Worm (Caenorhabditis elegans): Measurements from ENCODE around the gene cpf-1.

The cpf-1 gene

DNA sequence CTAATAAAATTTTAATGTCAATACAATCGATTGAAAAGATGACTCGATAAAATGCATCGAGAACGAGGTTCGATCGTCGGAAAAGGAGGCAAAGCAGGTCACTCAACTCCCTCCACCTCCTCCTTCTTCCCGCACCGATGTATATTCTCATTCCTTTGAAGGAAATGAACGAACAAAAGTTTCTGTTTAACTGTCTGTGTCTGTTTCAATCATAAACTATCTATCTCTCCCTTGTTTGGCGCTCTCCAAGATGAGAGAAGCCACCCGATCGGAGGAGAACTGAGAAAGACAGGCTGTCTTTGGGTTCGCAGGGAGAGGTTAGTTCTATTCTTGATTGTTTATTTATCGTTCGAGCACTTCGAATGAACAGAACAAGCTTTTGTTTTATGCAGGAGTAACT lies 38.9 kb upstream of the cpf-1 start, which contains the start of gene D2085.7:
Gene D2085.7, plus strand, starts transcription at position 251 of the 400 bp plus-strand sequence.
- TF ChIP-seq crh-2 (tag; optimal IDR thresholded peaks at IDR 0.05) (no peak), R02D3.7 (tag; optimal IDR thresholded peaks at IDR 0.05) (no peak), nhr-129 (tag; optimal IDR thresholded peaks at IDR 0.05) (no peak), fos-1 (tag; optimal IDR thresholded peaks at IDR 0.05) (peak; percentile 63), lin-39 (tag; optimal IDR thresholded peaks at IDR 0.05) (no peak), nhr-21 (tag; optimal IDR thresholded peaks at IDR 0.05) (no peak)

DNA sequence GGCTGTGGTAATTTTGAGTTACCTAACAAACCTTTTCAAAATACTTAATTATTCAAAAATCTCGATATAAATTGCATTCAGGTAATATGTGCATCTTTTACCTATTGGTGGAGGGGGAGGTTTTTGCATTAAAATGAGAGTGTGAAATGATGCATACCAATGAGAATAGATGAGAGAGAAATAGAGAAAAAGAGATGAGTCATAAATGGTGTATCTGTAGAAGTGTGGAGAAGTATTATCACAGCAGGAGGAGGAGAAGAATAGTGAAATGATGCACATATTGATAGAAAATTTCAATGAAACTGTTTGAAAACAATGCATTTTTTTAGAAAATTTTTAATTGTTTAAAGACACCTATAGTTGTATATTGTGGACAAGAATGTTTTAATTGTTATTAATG lies 38.3 kb upstream of the cpf-1 start:
- TF ChIP-seq skn-1 (tag; optimal IDR thresholded peaks at IDR 0.05) (no peak), fos-1 (tag; optimal IDR thresholded peaks at IDR 0.05) (peak; percentile 84), C34F6.9 (tag; optimal IDR thresholded peaks at IDR 0.05) (peak; percentile 5), unc-62 (GFP tag; optimal IDR thresholded peaks at IDR 0.05) (no peak), crh-2 (tag; optimal IDR thresholded peaks at IDR 0.05) (peak; percentile 24)

DNA sequence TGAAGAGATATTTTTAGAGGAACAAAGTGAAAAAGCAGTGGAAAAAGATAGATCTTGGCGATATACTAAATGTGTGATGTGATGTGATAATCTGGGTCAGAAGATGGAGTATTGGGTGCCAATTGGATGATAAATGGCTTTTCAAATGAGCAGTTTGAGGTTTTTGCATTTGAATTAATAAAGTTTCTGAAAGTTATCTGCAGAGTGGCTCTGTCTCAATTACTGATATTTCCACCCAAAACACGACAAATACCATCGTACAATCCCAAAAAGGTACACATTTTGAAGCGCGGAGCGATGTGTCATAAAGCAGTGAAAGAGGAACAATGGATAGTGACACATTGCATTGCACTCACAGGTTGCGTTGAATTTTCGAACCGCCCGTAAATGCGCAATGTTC lies 37.3 kb upstream of the cpf-1 start:
- TF ChIP-seq lin-11 (tag; optimal IDR thresholded peaks at IDR 0.05) (no peak), unc-55 (GFP tag; optimal IDR thresholded peaks at IDR 0.05) (no peak), nhr-12 (tag; optimal IDR thresholded peaks at IDR 0.05) (no peak), gmeb-1 (tag; optimal IDR thresholded peaks at IDR 0.05) (no peak)

DNA sequence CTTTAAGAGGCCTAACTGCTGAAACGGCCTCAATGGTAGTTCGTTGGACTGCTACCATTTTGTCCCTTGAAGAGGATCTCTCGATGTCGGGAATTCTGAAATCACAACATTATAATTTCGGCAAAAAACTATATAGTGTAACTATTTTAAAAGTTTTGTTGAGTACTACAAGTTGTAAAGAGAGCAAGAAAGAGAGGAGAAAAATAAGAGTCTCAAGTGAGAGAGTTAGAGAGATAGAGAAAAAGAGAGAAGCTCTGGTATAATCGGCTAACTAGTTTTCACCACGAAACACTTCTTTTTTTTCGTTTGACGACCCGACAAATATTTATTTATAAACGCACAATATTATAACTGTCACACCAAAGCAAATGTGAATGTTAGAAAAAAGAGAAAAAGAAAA lies 35.4 kb upstream of the cpf-1 start, which contains the start of gene vab-9:
Gene vab-9, minus strand, starts transcription at position 101 of the 400 bp plus-strand sequence.
- TF ChIP-seq ama-1 (optimal IDR thresholded peaks at IDR 0.05) (no peak), aly-2 (tag; optimal IDR thresholded peaks at IDR 0.05) (no peak), nhr-6 (tag; optimal IDR thresholded peaks at IDR 0.05) (no peak), ceh-82 (tag; optimal IDR thresholded peaks at IDR 0.05) (no peak), unc-62 (GFP tag; optimal IDR thresholded peaks at IDR 0.05) (no peak), nhr-12 (tag; optimal IDR thresholded peaks at IDR 0.05) (no peak), ceh-16 (tag; optimal IDR thresholded peaks at IDR 0.05) (no peak), ztf-1 (GFP tag; conservative IDR thresholded peaks at IDR 0.05) (no peak), elt-1 (tag; optimal IDR thresholded peaks at IDR 0.05) (no peak), sem-4 (tag; optimal IDR thresholded peaks at IDR 0.05) (no peak), nhr-23 (tag; optimal IDR thresholded peaks at IDR 0.05) (no peak)

DNA sequence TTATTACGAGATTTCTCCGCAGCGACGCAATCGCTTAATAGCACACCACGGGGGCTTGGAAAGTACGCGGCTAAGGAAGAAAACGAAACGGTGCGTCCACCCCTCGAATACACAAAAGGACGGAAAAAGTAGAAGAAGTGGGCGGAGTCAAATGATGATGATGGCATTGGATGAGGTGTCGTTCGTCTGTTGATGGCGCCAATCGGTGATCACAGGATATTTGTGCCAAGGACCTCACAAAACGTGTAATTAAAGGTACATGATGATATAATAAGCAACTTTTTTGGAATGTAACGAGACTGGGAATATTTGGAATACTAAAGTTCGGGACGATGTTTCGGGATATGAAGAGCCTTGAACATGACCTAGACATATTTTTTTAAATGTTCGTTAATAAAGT lies 32.1 kb upstream of the cpf-1 start, which contains the start of gene cutl-12:
Gene cutl-12, minus strand, starts transcription at position 101 of the 400 bp plus-strand sequence.
- no peak for TF ChIP-seq R02D3.7 (tag; optimal IDR thresholded peaks at IDR 0.05)
- no peak for TF ChIP-seq lin-39 (tag; optimal IDR thresholded peaks at IDR 0.05)
- no peak for TF ChIP-seq blmp-1 (tag; optimal IDR thresholded peaks at IDR 0.05; ENCODE audit: insufficient read depth)
- TF ChIP-seq ama-1 (optimal IDR thresholded peaks at IDR 0.05): no peak
- TF ChIP-seq skn-1 (tag; optimal IDR thresholded peaks at IDR 0.05): no peak
- no peak for TF ChIP-seq F13H6.1 (tag; optimal IDR thresholded peaks at IDR 0.05)
- TF ChIP-seq Y55F3AM.14 (GFP tag; optimal IDR thresholded peaks at IDR 0.05): no peak
- TF ChIP-seq gmeb-1 (tag; optimal IDR thresholded peaks at IDR 0.05): no peak
- TF ChIP-seq ceh-16 (tag; optimal IDR thresholded peaks at IDR 0.05): no peak
- TF ChIP-seq nhr-129 (tag; optimal IDR thresholded peaks at IDR 0.05): no peak
- no peak for TF ChIP-seq zag-1 (tag; optimal IDR thresholded peaks at IDR 0.05)
- no peak for TF ChIP-seq ztf-4 (tag; optimal IDR thresholded peaks at IDR 0.05)
- TF ChIP-seq ztf-11 (tag; optimal IDR thresholded peaks at IDR 0.05): no peak

ce11 chrII:8631766-8632165 lies 29.5 kb upstream of the cpf-1 start:
- TF ChIP-seq Y55F3AM.14 (GFP tag; optimal IDR thresholded peaks at IDR 0.05) (no peak), ama-1 (optimal IDR thresholded peaks at IDR 0.05) (no peak), alr-1 (tag; optimal IDR thresholded peaks at IDR 0.05) (no peak), sma-9 (GFP tag; optimal IDR thresholded peaks at IDR 0.05) (no peak), sma-9 (tag; optimal IDR thresholded peaks at IDR 0.05) (no peak), mdl-1 (tag; optimal IDR thresholded peaks at IDR 0.05) (no peak)

ce11 chrII:8630088-8630487 lies 27.8 kb upstream of the cpf-1 start, which contains the start of gene T22C8.6:
TSS of gene T22C8.6 (minus strand) at chrII:8630281.
- no peak for TF ChIP-seq nhr-21 (tag; optimal IDR thresholded peaks at IDR 0.05)
- peak; percentile 17 for TF ChIP-seq blmp-1 (tag; optimal IDR thresholded peaks at IDR 0.05; ENCODE audit: insufficient read depth)

Measured in whole organism, L2 larva.